Worm (Caenorhabditis elegans): Measurements from ENCODE around the gene fbxc-39.
A peak's percentile ranks its signal among the peaks of the same experiment; 100 is the strongest.

ce11 chrII:1028602-1029001 lies 40.1 kb downstream of the fbxc-39 start, which contains the start of gene math-34:
- TF ChIP-seq tbx-2 (tag; optimal IDR thresholded peaks at IDR 0.05), result no peak
- TF ChIP-seq pha-4 (tag; optimal IDR thresholded peaks at IDR 0.05), result peak; percentile 24
- TF ChIP-seq daf-12 (tag; optimal IDR thresholded peaks at IDR 0.05), result no peak
- TF ChIP-seq elt-3 (tag; optimal IDR thresholded peaks at IDR 0.05), result no peak
- no peak for TF ChIP-seq nhr-237 (tag; optimal IDR thresholded peaks at IDR 0.05)
- no peak for TF ChIP-seq ceh-82 (tag; optimal IDR thresholded peaks at IDR 0.05)
- TF ChIP-seq unc-39 (tag; optimal IDR thresholded peaks at IDR 0.05), result no peak
- no peak for TF ChIP-seq nhr-28 (tag; optimal IDR thresholded peaks at IDR 0.05)
- TF ChIP-seq lin-39 (tag; optimal IDR thresholded peaks at IDR 0.05), result no peak
- TF ChIP-seq jun-1 (tag; optimal IDR thresholded peaks at IDR 0.05), result no peak
- TF ChIP-seq pqm-1 (tag; optimal IDR thresholded peaks at IDR 0.05), result no peak
- no peak for TF ChIP-seq ztf-11 (tag; optimal IDR thresholded peaks at IDR 0.05)
- TF ChIP-seq nhr-11 (tag; optimal IDR thresholded peaks at IDR 0.05), result no peak

All from whole organism, L3 larva.